Fruit fly (Drosophila melanogaster) whole organism, embryonic: ENCODE results near the gene shv.

Experiments used
- BtbVII ChIP-seq: fragments of 200-800 bp; sonication (Bioruptor generic); optimal IDR thresholded peaks from 3 replicates; lab custom pipeline; 2017; ENCODE audit warnings: missing biosample characterization, mild to moderate bottlenecking, missing genetic modification characterization
- CG10462 ChIP-seq: fragments of 200-800 bp; sonication (Bioruptor generic); optimal IDR thresholded peaks from 2 replicates; lab custom pipeline; 2016; ENCODE audit warnings: missing biosample characterization, missing genetic modification characterization
- CG12071 ChIP-seq: fragments of 200-800 bp; sonication (Bioruptor generic); optimal IDR thresholded peaks from 3 replicates; lab custom pipeline; 2018; ENCODE audit warnings: missing biosample characterization, mild to moderate bottlenecking, missing genetic modification characterization
- CG12155 ChIP-seq: fragments of 200-800 bp; sonication (Bioruptor generic); optimal IDR thresholded peaks from 3 replicates; lab custom pipeline; 2016; ENCODE audit warnings: missing biosample characterization, missing genetic modification characterization
- CG12219 ChIP-seq: fragments of 200-800 bp; sonication (Bioruptor generic); optimal IDR thresholded peaks from 3 replicates; lab custom pipeline; 2018; ENCODE audit warnings: missing biosample characterization, mild to moderate bottlenecking, missing genetic modification characterization
- CG12744 ChIP-seq: fragments of 200-800 bp; sonication (Bioruptor generic); optimal IDR thresholded peaks from 2 replicates; lab custom pipeline; 2016; ENCODE audit warnings: missing biosample characterization, missing genetic modification characterization
- CG13123 ChIP-seq: fragments of 200-800 bp; sonication (Bioruptor generic); optimal IDR thresholded peaks from 2 replicates; lab custom pipeline; 2016; ENCODE audit warnings: missing biosample characterization, missing genetic modification characterization
- CG13894 ChIP-seq: fragments of 200-800 bp; sonication (Bioruptor generic); optimal IDR thresholded peaks from 3 replicates; lab custom pipeline; 2018; ENCODE audit warnings: missing biosample characterization, mild to moderate bottlenecking, missing genetic modification characterization, moderate library complexity
- CG16863 ChIP-seq: fragments of 200-800 bp; sonication (Bioruptor generic); optimal IDR thresholded peaks from 3 replicates; lab custom pipeline; 2016; ENCODE audit warnings: missing biosample characterization, missing genetic modification characterization
- CG17328 ChIP-seq: fragments of 200-800 bp; sonication (Bioruptor generic); IDR thresholded peaks from 2 replicates; pipeline ENCODE4 v1.3.6; 2022; ENCODE audit warnings: missing biosample characterization, missing genetic modification characterization
- CG18011 ChIP-seq: fragments of 200-800 bp; sonication (Bioruptor generic); optimal IDR thresholded peaks from 2 replicates; lab custom pipeline; 2017; ENCODE audit warnings: missing biosample characterization, missing genetic modification characterization, mild to moderate bottlenecking, moderate library complexity, missing genotype
- CG18619 ChIP-seq: fragments of 200-800 bp; sonication (Bioruptor generic); optimal IDR thresholded peaks from 3 replicates; lab custom pipeline; 2017; ENCODE audit warnings: missing biosample characterization, mild to moderate bottlenecking, missing genetic modification characterization
- CG18764 ChIP-seq: fragments of 200-800 bp; sonication (Bioruptor generic); optimal IDR thresholded peaks from 3 replicates; lab custom pipeline; 2016; ENCODE audit warnings: missing biosample characterization, missing genetic modification characterization
- CG2129 ChIP-seq: fragments of 200-800 bp; sonication (Bioruptor generic); IDR thresholded peaks from 2 replicates; pipeline ENCODE4 v1.3.6; 2022; ENCODE audit warnings: missing biosample characterization, missing genetic modification characterization; ENCODE audit not compliant: partially characterized antibody
- CG31365 ChIP-seq: fragments of 200-800 bp; sonication (Bioruptor generic); optimal IDR thresholded peaks from 2 replicates; lab custom pipeline; 2018; ENCODE audit warnings: missing biosample characterization, mild to moderate bottlenecking, missing genetic modification characterization
- CG3847 ChIP-seq: fragments of 200-800 bp; sonication (Bioruptor generic); IDR thresholded peaks from 2 replicates; pipeline ENCODE4 v1.3.6; 2022; ENCODE audit warnings: missing biosample characterization, missing genetic modification characterization
- CG3995 ChIP-seq: fragments of 200-800 bp; sonication (Bioruptor generic); optimal IDR thresholded peaks from 3 replicates; lab custom pipeline; 2016; ENCODE audit warnings: missing biosample characterization, missing genetic modification characterization
- CG4730 ChIP-seq: fragments of 200-800 bp; sonication (Bioruptor generic); IDR thresholded peaks from 2 replicates; pipeline ENCODE4 v1.3.6; 2022; ENCODE audit warnings: missing biosample characterization, missing genetic modification characterization
- CG8359 ChIP-seq: fragments of 200-800 bp; sonication (Bioruptor generic); optimal IDR thresholded peaks from 2 replicates; lab custom pipeline; 2017; ENCODE audit warnings: missing biosample characterization, mild to moderate bottlenecking, missing genetic modification characterization, borderline replicate concordance
- CG8924 ChIP-seq: fragments of 200-800 bp; optimal IDR thresholded peaks from 3 replicates; lab custom pipeline; 2019; ENCODE audit warnings: missing biosample characterization, mild to moderate bottlenecking, missing genetic modification characterization, moderate library complexity
- CG9876 ChIP-seq: fragments of 200-800 bp; sonication (Bioruptor generic); optimal IDR thresholded peaks from 2 replicates; lab custom pipeline; 2016; ENCODE audit warnings: missing biosample characterization, missing genetic modification characterization
- CkIIα-i1 ChIP-seq: fragments of 200-800 bp; sonication (Bioruptor generic); IDR thresholded peaks from 2 replicates; pipeline ENCODE4 v1.3.6; 2022; ENCODE audit warnings: missing biosample characterization, missing genetic modification characterization
- D ChIP-seq, 2 experiments: fragments of 200-800 bp in 1 of 2; fragments of >200 bp in 1 of 2; sonication (Bioruptor generic) in 1 of 2; optimal IDR thresholded peaks; 2 replicates in 1 of 2; 3 replicates in 1 of 2; lab custom pipeline; 2017; ENCODE audit warnings: mild to moderate bottlenecking in 1 of 2, missing biosample characterization in 1 of 2, missing genetic modification characterization in 1 of 2, missing genetic modification reagents in 1 of 2
- Doc2 ChIP-seq: fragments of 200-800 bp; sonication (Bioruptor generic); IDR thresholded peaks from 2 replicates; pipeline ENCODE4 v1.3.6; 2022; ENCODE audit warnings: missing biosample characterization, missing genetic modification characterization
- Doc3 ChIP-seq: fragments of 200-800 bp; sonication (Bioruptor generic); IDR thresholded peaks from 3 replicates; pipeline ENCODE4 v1.3.6; 2022; ENCODE audit warnings: missing biosample characterization, missing genetic modification characterization; ENCODE audit not compliant: partially characterized antibody
- Gug ChIP-seq: fragments of 200-800 bp; sonication (Bioruptor generic); IDR thresholded peaks from 4 replicates; pipeline ENCODE4 v1.3.6; 2022; ENCODE audit warnings: missing biosample characterization, missing genetic modification characterization
- H15 ChIP-seq: fragments of 200-800 bp; sonication (Bioruptor generic); IDR thresholded peaks from 3 replicates; pipeline ENCODE4 v1.3.6; 2022; ENCODE audit warnings: missing biosample characterization, missing genetic modification characterization
- HLH3B ChIP-seq: fragments of 200-800 bp; sonication (Bioruptor generic); IDR thresholded peaks from 2 replicates; pipeline ENCODE4 v1.3.6; 2022; ENCODE audit warnings: missing biosample characterization, missing genetic modification characterization
- HLHmδ ChIP-seq: fragments of 200-800 bp; sonication (Bioruptor generic); optimal IDR thresholded peaks from 2 replicates; lab custom pipeline; 2018; ENCODE audit warnings: missing biosample characterization, mild to moderate bottlenecking, missing genetic modification characterization, moderate library complexity
- Hmr ChIP-seq: fragments of 200-800 bp; sonication (Bioruptor generic); optimal IDR thresholded peaks from 3 replicates; lab custom pipeline; 2017; ENCODE audit warnings: mild to moderate bottlenecking, missing biosample characterization, missing genetic modification reagents, missing genetic modification characterization
- Hmx ChIP-seq: fragments of 200-800 bp; sonication (Bioruptor generic); optimal IDR thresholded peaks from 2 replicates; lab custom pipeline; 2016; ENCODE audit warnings: missing biosample characterization, missing genetic modification characterization
- NC2α ChIP-seq: fragments of 200-800 bp; sonication (Bioruptor generic); optimal IDR thresholded peaks from 2 replicates; lab custom pipeline; 2016; ENCODE audit warnings: missing biosample characterization, missing genetic modification characterization
- Nf-YA ChIP-seq: fragments of 200-800 bp; sonication (Bioruptor generic); IDR thresholded peaks from 2 replicates; pipeline ENCODE4 v1.3.6; 2022; ENCODE audit warnings: missing biosample characterization, missing genetic modification characterization
- Six4 ChIP-seq: fragments of 200-800 bp; sonication (Bioruptor generic); optimal IDR thresholded peaks from 2 replicates; lab custom pipeline; 2016; ENCODE audit warnings: missing biosample characterization, missing genetic modification characterization
- Xbp1 ChIP-seq: fragments of 200-800 bp; sonication (Bioruptor generic); optimal IDR thresholded peaks from 3 replicates; lab custom pipeline; 2016; ENCODE audit warnings: missing biosample characterization, mild to moderate bottlenecking, missing genetic modification characterization
- ap ChIP-seq: fragments of 200-800 bp; sonication (Bioruptor generic); IDR thresholded peaks from 2 replicates; pipeline ENCODE4 v1.3.6; 2022; ENCODE audit warnings: missing biosample characterization, missing genetic modification characterization
- ara ChIP-seq: fragments of 200-800 bp; sonication (Bioruptor generic); IDR thresholded peaks from 2 replicates; pipeline ENCODE4 v1.3.6; 2022; ENCODE audit warnings: missing biosample characterization, missing genetic modification characterization
- cad ChIP-seq: fragments of >200 bp; optimal IDR thresholded peaks from 2 replicates; lab custom pipeline; 2017; ENCODE audit warnings: missing biosample characterization, missing genetic modification characterization
- dan ChIP-seq: fragments of 200-800 bp; sonication (Bioruptor generic); IDR thresholded peaks from 2 replicates; pipeline ENCODE4 v1.3.6; 2022; ENCODE audit warnings: missing biosample characterization, missing genetic modification characterization
- disco-r ChIP-seq: fragments of 200-800 bp; sonication (Bioruptor generic); optimal IDR thresholded peaks from 2 replicates; lab custom pipeline; 2016; ENCODE audit warnings: missing biosample characterization, missing genetic modification characterization
- dmrt99B ChIP-seq: fragments of 200-800 bp; sonication (Bioruptor generic); optimal IDR thresholded peaks from 2 replicates; lab custom pipeline; 2018; ENCODE audit warnings: missing biosample characterization, mild to moderate bottlenecking, missing genetic modification characterization, moderate library complexity
- emc ChIP-seq: fragments of 200-800 bp; sonication (Bioruptor generic); optimal IDR thresholded peaks from 2 replicates; lab custom pipeline; 2016; ENCODE audit warnings: missing biosample characterization, missing genetic modification characterization
- gt ChIP-seq: fragments of 200-800 bp; sonication (Bioruptor generic); IDR thresholded peaks from 2 replicates; pipeline ENCODE4 v1.3.6; 2022; ENCODE audit warnings: missing biosample characterization, missing genetic modification characterization
- lab ChIP-seq: fragments of 200-800 bp; sonication (Bioruptor generic); optimal IDR thresholded peaks from 3 replicates; lab custom pipeline; 2017; ENCODE audit warnings: missing biosample characterization, missing genetic modification characterization, mild to moderate bottlenecking, moderate library complexity, missing genetic modification reagents
- pho ChIP-seq: fragments of 200-800 bp; sonication (Bioruptor generic); optimal IDR thresholded peaks from 2 replicates; lab custom pipeline; 2016; ENCODE audit warnings: missing biosample characterization, missing genetic modification characterization
- pzg ChIP-seq: fragments of 200-800 bp; sonication (Bioruptor generic); optimal IDR thresholded peaks from 3 replicates; lab custom pipeline; 2018; ENCODE audit warnings: missing biosample characterization, mild to moderate bottlenecking, missing genetic modification characterization, moderate library complexity
- sens ChIP-seq: fragments of 200-800 bp; sonication (Bioruptor generic); peaks from one replicate; lab custom pipeline; 2016; ENCODE audit warnings: missing biosample characterization, missing genetic modification characterization
- stc ChIP-seq: fragments of 200-800 bp; sonication (Bioruptor generic); IDR thresholded peaks from 2 replicates; pipeline ENCODE4 v1.3.6; 2022; ENCODE audit warnings: missing biosample characterization, missing genetic modification characterization
- stwl ChIP-seq: fragments of 200-800 bp; sonication (Bioruptor generic); optimal IDR thresholded peaks from 3 replicates; lab custom pipeline; 2018; ENCODE audit warnings: missing biosample characterization, mild to moderate bottlenecking, missing genetic modification characterization, moderate library complexity
- tgo ChIP-seq: fragments of 200-800 bp; sonication (Bioruptor generic); IDR thresholded peaks from 3 replicates; pipeline ENCODE4 v1.3.6; 2022; ENCODE audit warnings: missing biosample characterization, missing genetic modification characterization
- tll ChIP-seq, 2 experiments: fragments of 200-800 bp in 1 of 2; fragments of >200 bp in 1 of 2; sonication (Bioruptor generic) in 1 of 2; optimal IDR thresholded peaks; 2 replicates each; lab custom pipeline; 2017 to 2019; ENCODE audit warnings: missing biosample characterization in 2 of 2, missing genetic modification characterization in 2 of 2, mild to moderate bottlenecking in 1 of 2, moderate library complexity in 1 of 2
- ttk ChIP-seq: fragments of 200-800 bp; sonication (Bioruptor generic); IDR thresholded peaks from 2 replicates; pipeline ENCODE4 v2.1.2; 2022; ENCODE audit warnings: missing biosample characterization, missing genetic modification characterization

shv gene

DNA sequence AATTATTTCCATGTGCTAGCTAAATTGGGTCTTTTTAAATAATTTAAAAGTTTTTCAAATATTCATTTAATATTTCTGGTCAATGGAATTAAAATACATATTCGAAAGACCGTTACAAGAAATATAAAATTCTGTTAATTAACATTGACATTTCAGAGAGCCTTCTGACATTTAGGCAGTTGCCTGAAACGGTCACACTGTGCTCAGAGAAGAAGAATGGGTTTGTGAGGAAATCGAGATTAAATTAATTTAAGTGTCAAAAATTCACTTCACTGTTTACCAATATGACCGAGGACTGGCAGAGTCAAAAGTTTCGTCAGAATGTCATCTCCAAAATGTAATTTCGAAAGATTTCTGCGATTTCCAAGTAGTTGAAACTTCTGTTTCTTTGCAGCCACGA is 19.9 kb downstream of the shv start, which contains the start of gene MED15 (continued):
- TF ChIP-seq Hmr (GFP tag; lab: Kevin White, UChicago) = no peak
- TF ChIP-seq CG3995 = peak; percentile 35
- no peak for TF ChIP-seq CG31365 (tag; lab: Kevin White, UChicago)
- no peak for TF ChIP-seq Doc3
- no peak for TF ChIP-seq CG10462
- no peak for TF ChIP-seq CkIIα-i1 (GFP tag; lab: Robert Waterston, UW)
- no peak for TF ChIP-seq CG2129 (GFP tag; lab: Robert Waterston, UW)
- TF ChIP-seq disco-r (GFP tag; lab: Kevin White, UChicago) = no peak
- no peak for TF ChIP-seq CG12155 (GFP tag; lab: Kevin White, UChicago)
- TF ChIP-seq CG12744 (GFP tag; lab: Kevin White, UChicago) = no peak
- TF ChIP-seq dan (GFP tag; lab: Robert Waterston, UW) = no peak
- TF ChIP-seq NC2α (GFP tag; lab: Kevin White, UChicago) = no peak
- no peak for TF ChIP-seq Xbp1 (GFP tag; lab: Kevin White, UChicago)
- no peak for TF ChIP-seq gt (GFP tag; lab: Robert Waterston, UW)
- TF ChIP-seq pzg (GFP tag; lab: Kevin White, UChicago) = peak; percentile 52
- TF ChIP-seq Nf-YA (GFP tag; lab: Robert Waterston, UW) = no peak
- TF ChIP-seq CG8924 (tag; lab: Kevin White, UChicago) = no peak
- TF ChIP-seq Hmx (GFP tag; lab: Kevin White, UChicago) = no peak
- no peak for TF ChIP-seq CG12219 (GFP tag; lab: Kevin White, UChicago)
- TF ChIP-seq CG17328 (GFP tag; lab: Robert Waterston, UW) = no peak
- TF ChIP-seq tgo (GFP tag; lab: Robert Waterston, UW) = no peak
- no peak for TF ChIP-seq BtbVII
- TF ChIP-seq Six4 (GFP tag; lab: Kevin White, UChicago) = no peak
- TF ChIP-seq CG18764 (GFP tag; lab: Kevin White, UChicago) = no peak
- no peak for TF ChIP-seq CG13894 (tag; lab: Kevin White, UChicago)
- no peak for TF ChIP-seq D (optimal IDR thresholded peaks at IDR 0.05; lab: Kevin White, UChicago)
- no peak for TF ChIP-seq D (GFP tag; optimal IDR thresholded peaks at IDR 0.05; lab: Kevin White, UChicago)
- no peak for TF ChIP-seq CG12071
- TF ChIP-seq CG16863 (GFP tag; lab: Kevin White, UChicago) = no peak
- no peak for TF ChIP-seq ara
- TF ChIP-seq Doc2 (GFP tag; lab: Robert Waterston, UW) = no peak
- TF ChIP-seq CG3847 (GFP tag; lab: Robert Waterston, UW) = no peak
- no peak for TF ChIP-seq emc
- no peak for TF ChIP-seq CG18011 (GFP tag; lab: Kevin White, UChicago)
- TF ChIP-seq tll (GFP tag; optimal IDR thresholded peaks at IDR 0.05; lab: Kevin White, UChicago) = no peak
- TF ChIP-seq stwl (tag; lab: Kevin White, UChicago) = peak; percentile 55
- TF ChIP-seq H15 (GFP tag; lab: Robert Waterston, UW) = no peak
- no peak for TF ChIP-seq CG18619 (GFP tag; lab: Kevin White, UChicago)
- no peak for TF ChIP-seq HLHmδ (GFP tag; lab: Kevin White, UChicago)
- no peak for TF ChIP-seq cad
- TF ChIP-seq Gug = no peak
- no peak for TF ChIP-seq CG13123 (GFP tag; lab: Kevin White, UChicago)
- TF ChIP-seq CG8359 = no peak
- TF ChIP-seq ttk (GFP tag; lab: Robert Waterston, UW) = no peak
- TF ChIP-seq CG4730 (GFP tag; lab: Robert Waterston, UW) = no peak
- no peak for TF ChIP-seq HLH3B (GFP tag; lab: Robert Waterston, UW)
- TF ChIP-seq CG9876 (GFP tag; lab: Kevin White, UChicago) = no peak
- no peak for TF ChIP-seq stc
- TF ChIP-seq lab (GFP tag; lab: Kevin White, UChicago) = no peak
- TF ChIP-seq ap (GFP tag; lab: Robert Waterston, UW) = no peak
- TF ChIP-seq sens (GFP tag; lab: Kevin White, UChicago) = no peak
- no peak for TF ChIP-seq dmrt99B
- TF ChIP-seq pho (GFP tag; lab: Kevin White, UChicago) = no peak
